Fruit fly (Drosophila melanogaster) whole organism, pupa: ENCODE data around the gene sog.

ENCODE experiments used
- CG8301 ChIP-seq: fragments of 200-800 bp; sonication (Bioruptor generic); optimal IDR thresholded peaks from 2 replicates; lab custom pipeline; 2018; ENCODE audit warnings: missing biosample characterization, mild to moderate bottlenecking, missing genetic modification characterization
- EcR ChIP-seq: fragments of 200-800 bp; sonication (Bioruptor generic); optimal IDR thresholded peaks from 3 replicates; lab custom pipeline; 2019; ENCODE audit warnings: missing biosample characterization, missing genetic modification characterization, mild to moderate bottlenecking, moderate library complexity, missing genetic modification reagents
- Pif1B ChIP-seq: fragments of 200-800 bp; sonication (Bioruptor generic); optimal IDR thresholded peaks from 3 replicates; lab custom pipeline; 2016; ENCODE audit warnings: missing biosample characterization, missing genetic modification characterization

DNA sequence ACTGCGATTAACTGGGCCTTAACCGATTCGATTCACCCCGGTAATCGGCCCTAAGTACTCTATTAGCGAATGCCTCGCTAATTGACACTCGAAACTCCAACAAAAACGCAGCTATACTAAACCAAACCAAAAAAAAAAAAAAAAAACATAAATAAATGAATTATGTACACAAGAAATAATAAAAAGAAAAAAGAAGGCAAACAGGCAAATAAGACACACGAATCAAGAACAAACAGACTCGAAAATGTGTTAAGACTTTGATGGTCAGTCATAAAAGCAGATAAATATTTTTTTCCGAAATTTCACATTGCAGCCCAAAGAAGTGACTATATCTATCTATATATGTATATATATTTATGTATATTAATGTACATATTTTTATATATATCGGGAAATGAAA is 6.7 kb upstream of the sog start:
- no peak for TF ChIP-seq Pif1B (GFP tag; lab: Kevin White, UChicago)
- TF ChIP-seq EcR: no peak
- TF ChIP-seq CG8301 (tag; lab: Kevin White, UChicago): no peak
